Worm (Caenorhabditis elegans) whole organism, late embryonic: ENCODE results near the gene srw-91.

Experiments
- C38D4.7 ChIP-seq: fragments of 200-800 bp; sonication (Bioruptor generic); optimal IDR thresholded peaks from 2 replicates; lab custom pipeline; 2018; ENCODE audit warnings: mild to moderate bottlenecking, missing genetic modification characterization, moderate library complexity, missing compliant biosample characterization
- F13H6.1 ChIP-seq: sonication (generic microtip); optimal IDR thresholded peaks from 2 replicates; lab custom pipeline; 2016; ENCODE audit warnings: missing genetic modification characterization, missing compliant biosample characterization
- K02D7.2 ChIP-seq: sonication (generic microtip); optimal IDR thresholded peaks from 2 replicates; lab custom pipeline; 2017; ENCODE audit warnings: mild to moderate bottlenecking, missing genetic modification characterization, missing compliant biosample characterization
- K09A11.1 ChIP-seq: sonication (generic microtip); optimal IDR thresholded peaks from 2 replicates; lab custom pipeline; 2017; ENCODE audit warnings: antibody characterized with exemption, mild to moderate bottlenecking, missing genetic modification characterization, missing compliant biosample characterization; ENCODE audit not compliant: insufficient read depth
- Y22D7AL.16 ChIP-seq: sonication (generic microtip); optimal IDR thresholded peaks from 2 replicates; lab custom pipeline; 2016; ENCODE audit warnings: missing genetic modification characterization, missing compliant biosample characterization
- ahr-1 ChIP-seq: sonication (generic microtip); optimal IDR thresholded peaks from 2 replicates; lab custom pipeline; 2016; ENCODE audit warnings: missing genetic modification characterization, missing compliant biosample characterization
- ceh-14 ChIP-seq: sonication (generic microtip); optimal IDR thresholded peaks from 2 replicates; lab custom pipeline; 2016; ENCODE audit warnings: missing genotype, missing genetic modification characterization, missing compliant biosample characterization
- ceh-18 ChIP-seq: sonication (generic microtip); optimal IDR thresholded peaks from 2 replicates; lab custom pipeline; 2016; ENCODE audit warnings: missing genetic modification characterization, missing compliant biosample characterization
- ceh-2 ChIP-seq: sonication (generic microtip); optimal IDR thresholded peaks from 2 replicates; lab custom pipeline; 2016; ENCODE audit warnings: missing genotype, missing genetic modification characterization, missing compliant biosample characterization
- ceh-34 ChIP-seq: sonication (generic microtip); optimal IDR thresholded peaks from 2 replicates; lab custom pipeline; 2016; ENCODE audit warnings: mild to moderate bottlenecking, missing genetic modification characterization, missing compliant biosample characterization
- che-1 ChIP-seq: sonication (generic microtip); optimal IDR thresholded peaks from 2 replicates; lab custom pipeline; 2016; ENCODE audit warnings: mild to moderate bottlenecking, missing genetic modification characterization, missing compliant biosample characterization
- dmd-4 ChIP-seq: sonication (generic microtip); optimal IDR thresholded peaks from 2 replicates; lab custom pipeline; 2016; ENCODE audit warnings: borderline replicate concordance, missing genetic modification characterization, missing compliant biosample characterization
- elt-4 ChIP-seq: sonication (generic microtip); optimal IDR thresholded peaks from 2 replicates; lab custom pipeline; 2016; ENCODE audit warnings: missing genetic modification characterization, missing compliant biosample characterization
- ets-4 ChIP-seq: sonication (generic microtip); optimal IDR thresholded peaks from 2 replicates; lab custom pipeline; 2016; ENCODE audit warnings: missing genetic modification characterization, missing compliant biosample characterization
- eyg-1 ChIP-seq: sonication (generic microtip); optimal IDR thresholded peaks from 2 replicates; lab custom pipeline; 2016; ENCODE audit warnings: missing genotype, missing genetic modification characterization, missing compliant biosample characterization
- fkh-10 ChIP-seq: fragments of 150-350 bp; optimal IDR thresholded peaks from 2 replicates; lab custom pipeline; 2014; ENCODE audit warnings: missing biosample characterization, missing genetic modification reagents, missing genetic modification characterization
- hlh-15 ChIP-seq: sonication (generic microtip); optimal IDR thresholded peaks from 2 replicates; lab custom pipeline; 2016; ENCODE audit warnings: missing genetic modification characterization, missing compliant biosample characterization
- hlh-30 ChIP-seq: sonication (generic microtip); optimal IDR thresholded peaks from 2 replicates; lab custom pipeline; 2017; ENCODE audit warnings: antibody characterized with exemption, missing genetic modification characterization, missing compliant biosample characterization; ENCODE audit not compliant: insufficient read depth
- madf-2 ChIP-seq: sonication (generic microtip); optimal IDR thresholded peaks from 2 replicates; lab custom pipeline; 2017; ENCODE audit warnings: missing genetic modification characterization, missing compliant biosample characterization
- nfya-1 ChIP-seq: sonication (generic microtip); optimal IDR thresholded peaks from 2 replicates; lab custom pipeline; 2017; ENCODE audit warnings: missing genetic modification characterization, mild to moderate bottlenecking, missing compliant biosample characterization, antibody characterized with exemption, moderate library complexity
- pax-1 ChIP-seq: fragments of 150-350 bp; optimal IDR thresholded peaks from 2 replicates; lab custom pipeline; 2014; ENCODE audit warnings: missing biosample characterization, missing genetic modification characterization
- pqm-1 ChIP-seq: sonication (generic microtip); optimal IDR thresholded peaks from 2 replicates; lab custom pipeline; 2016; ENCODE audit warnings: missing genetic modification characterization, missing compliant biosample characterization
- pros-1 ChIP-seq: fragments of 150-350 bp; optimal IDR thresholded peaks from 2 replicates; lab custom pipeline; 2014; ENCODE audit warnings: missing biosample characterization, missing genetic modification reagents, missing genetic modification characterization
- ref-2 ChIP-seq: sonication (generic microtip); optimal IDR thresholded peaks from 2 replicates; lab custom pipeline; 2016; ENCODE audit warnings: missing genetic modification characterization, missing compliant biosample characterization
- rnt-1 ChIP-seq: sonication (generic microtip); optimal IDR thresholded peaks from 2 replicates; lab custom pipeline; 2016; ENCODE audit warnings: missing genetic modification characterization, missing compliant biosample characterization
- sdc-2 ChIP-seq: sonication (generic microtip); optimal IDR thresholded peaks from 2 replicates; lab custom pipeline; 2016; ENCODE audit warnings: missing genotype, missing genetic modification characterization, missing compliant biosample characterization
- syd-9 ChIP-seq: sonication (generic microtip); optimal IDR thresholded peaks from 2 replicates; lab custom pipeline; 2016; ENCODE audit warnings: mild to moderate bottlenecking, missing genetic modification characterization, moderate library complexity, missing compliant biosample characterization
- tbx-2 ChIP-seq: sonication (generic microtip); optimal IDR thresholded peaks from 2 replicates; lab custom pipeline; 2016; ENCODE audit warnings: missing genetic modification characterization, missing compliant biosample characterization
- tbx-7 ChIP-seq: sonication (generic microtip); optimal IDR thresholded peaks from 2 replicates; lab custom pipeline; 2016; ENCODE audit warnings: missing genotype, missing genetic modification characterization, missing compliant biosample characterization
- ttx-3 ChIP-seq: sonication (generic microtip); optimal IDR thresholded peaks from 2 replicates; lab custom pipeline; 2016; ENCODE audit warnings: missing genetic modification reagents, missing genetic modification characterization, missing compliant biosample characterization
- unc-3 ChIP-seq, 2 experiments: fragments of 200-800 bp in 1 of 2; sonication (Bioruptor generic) in 1 of 2; sonication (generic microtip) in 1 of 2; conservative IDR thresholded peaks in 1 of 2; optimal IDR thresholded peaks in 1 of 2; 2 replicates each; pipeline versions ENCODE4 v1.3.6 to Lab custom; 2016 to 2022; ENCODE audit warnings: missing compliant biosample characterization in 2 of 2, missing genetic modification characterization in 2 of 2, missing genetic modification reagents in 1 of 2
- unc-42 ChIP-seq: sonication (generic microtip); optimal IDR thresholded peaks from 2 replicates; lab custom pipeline; 2016; ENCODE audit warnings: missing genotype, missing genetic modification characterization, missing compliant biosample characterization
- zip-5 ChIP-seq: sonication (generic microtip); optimal IDR thresholded peaks from 2 replicates; lab custom pipeline; 2016; ENCODE audit warnings: missing genetic modification characterization, missing compliant biosample characterization

The srw-91 gene

DNA sequence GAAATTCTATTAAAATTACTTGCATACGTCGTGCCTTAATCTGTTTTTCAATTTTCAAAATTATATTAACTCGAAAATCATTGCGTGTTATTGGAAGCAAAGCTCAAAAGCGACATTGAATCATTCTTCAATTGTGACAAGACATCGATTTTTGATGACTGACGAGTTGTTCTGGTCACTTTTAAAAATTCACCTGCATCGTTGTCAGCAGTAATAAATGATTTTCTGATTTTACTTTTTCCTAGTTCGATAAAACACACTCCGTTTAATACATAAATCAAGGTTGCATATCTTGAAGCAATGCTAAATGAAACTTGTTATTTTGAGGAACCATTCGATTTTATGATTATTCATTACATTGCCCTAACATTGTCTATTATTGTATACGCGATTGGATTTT lies 1.6 kb upstream of the srw-91 start, which contains the start of gene srh-3:
srh-3 (plus strand) TSS at position 301 of the 400 bp plus-strand sequence.
- TF ChIP-seq ceh-18 = no peak
- no peak for TF ChIP-seq dmd-4 (tag; lab: Kevin White, UChicago)
- no peak for TF ChIP-seq K02D7.2 (tag; lab: Kevin White, UChicago)
- no peak for TF ChIP-seq sdc-2 (tag; lab: Kevin White, UChicago)
- TF ChIP-seq ttx-3 (tag; lab: Kevin White, UChicago) = no peak
- TF ChIP-seq che-1 (tag; lab: Kevin White, UChicago) = no peak
- TF ChIP-seq F13H6.1 (tag; lab: Kevin White, UChicago) = no peak
- no peak for TF ChIP-seq madf-2 (tag; lab: Kevin White, UChicago)
- no peak for TF ChIP-seq eyg-1 (tag; lab: Kevin White, UChicago)
- TF ChIP-seq, all 69 proteins: peak for 0

DNA sequence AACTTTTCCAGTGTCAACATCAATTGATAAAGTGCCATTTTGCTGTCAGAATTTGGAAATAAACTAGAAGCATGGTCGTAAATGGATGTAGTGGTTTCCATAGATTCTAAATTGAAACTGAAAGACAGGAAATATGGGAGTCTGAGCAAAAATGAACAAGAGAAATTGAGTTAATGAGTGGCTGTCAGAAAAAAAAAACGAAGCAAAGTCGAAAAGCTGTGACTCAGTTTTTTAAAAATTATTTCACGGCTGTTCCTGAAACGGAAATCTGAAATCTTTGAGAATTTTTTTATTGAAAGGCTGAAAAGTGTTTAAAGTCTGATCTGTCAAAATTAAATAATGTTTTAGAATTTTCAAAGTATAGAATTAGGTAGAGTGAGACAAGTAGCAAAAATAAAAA lies 2.4 kb downstream of the srw-91 start, which contains the start of gene srw-98:
srw-98 (minus strand) TSS at position 101 of the 400 bp plus-strand sequence.
- TF ChIP-seq unc-3 (GFP tag; conservative IDR thresholded peaks at IDR 0.05; lab: Robert Waterston, UW) = no peak
- TF ChIP-seq unc-3 (tag; optimal IDR thresholded peaks at IDR 0.05; lab: Kevin White, UChicago) = no peak
- no peak for TF ChIP-seq syd-9 (tag; lab: Kevin White, UChicago)
- no peak for TF ChIP-seq tbx-7 (tag; lab: Kevin White, UChicago)
- no peak for TF ChIP-seq dmd-4 (tag; lab: Kevin White, UChicago)
- no peak for TF ChIP-seq che-1 (tag; lab: Kevin White, UChicago)
- TF ChIP-seq ceh-14 (tag; lab: Kevin White, UChicago) = no peak
- no peak for TF ChIP-seq pros-1 (tag; lab: Kevin White, UChicago)
- TF ChIP-seq hlh-30 (tag; lab: Kevin White, UChicago) = no peak
- no peak for TF ChIP-seq pax-1 (tag; lab: Kevin White, UChicago)
- no peak for TF ChIP-seq ahr-1
- TF ChIP-seq C38D4.7 (GFP tag; lab: Kevin White, UChicago) = no peak
- no peak for TF ChIP-seq ceh-34 (tag; lab: Kevin White, UChicago)
- no peak for TF ChIP-seq ceh-2 (tag; lab: Kevin White, UChicago)
- TF ChIP-seq Y22D7AL.16 (tag; lab: Kevin White, UChicago) = no peak
- no peak for TF ChIP-seq zip-5 (tag; lab: Kevin White, UChicago)

DNA sequence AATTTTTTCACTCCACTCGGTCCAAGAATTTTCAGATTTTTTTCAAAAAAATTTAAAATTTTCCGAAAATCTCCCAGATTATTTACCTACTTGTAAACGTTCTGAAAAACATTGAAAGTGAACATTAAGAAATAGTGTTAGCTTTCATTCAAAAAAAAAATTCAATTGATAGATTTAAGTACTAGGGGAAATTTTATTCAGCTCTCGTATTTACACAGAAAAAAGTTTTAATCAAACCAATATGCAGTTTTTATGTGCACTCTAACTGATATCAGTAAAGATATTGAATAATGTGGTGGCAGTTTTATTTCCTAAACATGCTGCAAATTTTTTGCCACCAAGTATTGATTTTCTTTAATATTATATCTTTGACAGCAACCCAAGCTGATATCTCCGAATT lies 12.5 kb downstream of the srw-91 start, which contains the start of gene irld-42:
irld-42 (plus strand) TSS at position 301 of the 400 bp plus-strand sequence.
- no peak for TF ChIP-seq nfya-1 (tag; lab: Kevin White, UChicago)
- no peak for TF ChIP-seq rnt-1 (tag; lab: Kevin White, UChicago)
- no peak for TF ChIP-seq tbx-2 (tag; lab: Kevin White, UChicago)
- no peak for TF ChIP-seq che-1 (tag; lab: Kevin White, UChicago)
- no peak for TF ChIP-seq ref-2 (tag; lab: Kevin White, UChicago)
- TF ChIP-seq unc-42 (tag; lab: Kevin White, UChicago) = no peak
- TF ChIP-seq K02D7.2 (tag; lab: Kevin White, UChicago) = no peak
- TF ChIP-seq ets-4 (tag; lab: Kevin White, UChicago) = no peak
- no peak for TF ChIP-seq pros-1 (tag; lab: Kevin White, UChicago)
- no peak for TF ChIP-seq hlh-15
- no peak for TF ChIP-seq ahr-1
- TF ChIP-seq fkh-10 (GFP tag; lab: Kevin White, UChicago) = no peak
- TF ChIP-seq elt-4 (tag; lab: Kevin White, UChicago) = no peak
- no peak for TF ChIP-seq tbx-7 (tag; lab: Kevin White, UChicago)
- no peak for TF ChIP-seq Y22D7AL.16 (tag; lab: Kevin White, UChicago)

DNA sequence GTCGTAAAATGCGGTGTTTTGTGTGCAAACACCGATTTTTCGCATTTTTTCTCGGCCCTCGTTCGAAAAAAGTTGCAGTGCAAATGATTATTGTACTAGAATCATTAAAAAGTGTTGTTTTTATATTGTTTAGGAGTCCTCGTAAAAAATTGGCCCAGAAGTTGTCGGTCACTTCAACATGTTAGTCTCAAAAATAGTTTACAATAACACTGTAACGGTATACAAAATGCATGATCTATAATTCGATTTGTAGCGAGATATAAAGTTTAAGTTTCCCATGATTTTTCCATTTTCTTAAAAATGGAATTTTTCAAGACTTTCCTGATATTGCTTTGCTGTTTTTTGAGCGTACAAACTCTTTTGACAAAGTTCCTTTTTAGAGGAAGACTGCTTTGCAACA lies 13.8 kb downstream of the srw-91 start, which contains the start of gene K04F1.8:
K04F1.8 (plus strand) TSS at position 301 of the 400 bp plus-strand sequence.
- TF ChIP-seq K09A11.1 (tag; lab: Kevin White, UChicago) (no peak), pqm-1 (no peak)
